Fruit fly (Drosophila melanogaster) whole organism, pupa: Measurements from ENCODE around the gene nAChRalpha6.

ENCODE experiments used
- CG10348 ChIP-seq: fragments of 200-800 bp; sonication (Bioruptor generic); IDR thresholded peaks from 2 replicates; pipeline ENCODE4 v1.3.6; 2022; ENCODE audit warnings: missing biosample characterization, missing genetic modification characterization
- CG14655 ChIP-seq: fragments of 200-800 bp; sonication (Bioruptor generic); optimal IDR thresholded peaks from 3 replicates; lab custom pipeline; 2017; ENCODE audit warnings: mild to moderate bottlenecking, missing biosample characterization, missing genetic modification reagents, missing genetic modification characterization
- CG15710 ChIP-seq: fragments of 200-800 bp; sonication (Bioruptor generic); optimal IDR thresholded peaks from 2 replicates; lab custom pipeline; 2018; ENCODE audit warnings: missing biosample characterization, mild to moderate bottlenecking, missing genetic modification characterization, moderate library complexity
- CG34367 ChIP-seq: fragments of 200-800 bp; sonication (Bioruptor generic); optimal IDR thresholded peaks from 2 replicates; lab custom pipeline; 2018; ENCODE audit warnings: missing biosample characterization, mild to moderate bottlenecking, missing genetic modification characterization
- CG8159 ChIP-seq: fragments of 200-800 bp; sonication (Bioruptor generic); optimal IDR thresholded peaks from 3 replicates; lab custom pipeline; 2018; ENCODE audit warnings: missing biosample characterization, mild to moderate bottlenecking, missing genetic modification characterization, moderate library complexity
- CG9948 ChIP-seq: fragments of 200-800 bp; sonication (Bioruptor generic); optimal IDR thresholded peaks from 2 replicates; lab custom pipeline; 2018; ENCODE audit warnings: missing biosample characterization, mild to moderate bottlenecking, missing genetic modification characterization, moderate library complexity
- EcR ChIP-seq: fragments of 200-800 bp; sonication (Bioruptor generic); optimal IDR thresholded peaks from 3 replicates; lab custom pipeline; 2019; ENCODE audit warnings: missing biosample characterization, missing genetic modification characterization, mild to moderate bottlenecking, moderate library complexity, missing genetic modification reagents
- Ets98B ChIP-seq: fragments of 200-800 bp; sonication (Bioruptor generic); IDR thresholded peaks from 2 replicates; pipeline ENCODE4 v1.3.6; 2022; ENCODE audit warnings: missing biosample characterization, missing genetic modification characterization
- Pif1A ChIP-seq: fragments of 200-800 bp; sonication (Bioruptor generic); optimal IDR thresholded peaks from 3 replicates; lab custom pipeline; 2016; ENCODE audit warnings: missing biosample characterization, missing genetic modification characterization
- Pif1B ChIP-seq: fragments of 200-800 bp; sonication (Bioruptor generic); optimal IDR thresholded peaks from 3 replicates; lab custom pipeline; 2016; ENCODE audit warnings: missing biosample characterization, missing genetic modification characterization
- gl ChIP-seq: fragments of 200-800 bp; sonication (Bioruptor generic); optimal IDR thresholded peaks from 2 replicates; lab custom pipeline; 2018; ENCODE audit warnings: missing biosample characterization, mild to moderate bottlenecking, missing genetic modification characterization
- rn ChIP-seq: fragments of 200-800 bp; sonication (Bioruptor generic); IDR thresholded peaks from 2 replicates; pipeline ENCODE4 v1.3.6; 2022; ENCODE audit warnings: missing biosample characterization, missing genetic modification characterization

- TF ChIP-seq CG8159 (no peak), gl (tag; lab: Kevin White, UChicago) (no peak), CG15710 (tag; lab: Kevin White, UChicago) (no peak), CG9948 (tag; lab: Kevin White, UChicago) (no peak), EcR (GFP tag; lab: Kevin White, UChicago) (no peak), CG34367 (tag; lab: Kevin White, UChicago) (no peak), Ets98B (GFP tag; lab: Robert Waterston, UW) (no peak), CG10348 (GFP tag; lab: Robert Waterston, UW) (no peak), CG14655 (GFP tag; lab: Kevin White, UChicago) (no peak), rn (GFP tag; lab: Robert Waterston, UW) (no peak), Pif1A (GFP tag; lab: Kevin White, UChicago) (no peak), Pif1B (no peak)
Observed at dm6 chr2L:9766758-9767157, 119.3 kb downstream of the nAChRalpha6 start, which contains the start of gene CG4017.
